Fruit fly (Drosophila melanogaster) Kc167 (cell line): ENCODE data around the gene ckd.

ENCODE experiments used
- Sin3A ChIP-seq: fragments of >200 bp; optimal IDR thresholded peaks from 2 replicates; lab custom pipeline; 2018; ENCODE audit warnings: missing external identifiers
- h ChIP-seq: fragments of >200 bp; optimal IDR thresholded peaks from 3 replicates; lab custom pipeline; 2018; ENCODE audit warnings: missing external identifiers
- psq ChIP-seq: fragments of >200 bp; optimal IDR thresholded peaks from 2 replicates; lab custom pipeline; 2017; ENCODE audit warnings: missing external identifiers
- ttk ChIP-seq: sonication (Bioruptor generic); optimal IDR thresholded peaks from 2 replicates; lab custom pipeline; 2017; ENCODE audit warnings: missing external identifiers

dm6 chr3L:3314696-3315095 is 57.0 kb downstream of the ckd start, which contains the start of gene Drsl3:
- TF ChIP-seq h (lab: Kevin White, UChicago) (no peak), psq (no peak), ttk (lab: Kevin White, UChicago) (no peak), Sin3A (lab: Kevin White, UChicago) (no peak)
